Worm (Caenorhabditis elegans): ENCODE measurements around the gene sur-7.

ce11 chrX:16349019-16349418 is 27.4 kb upstream of the sur-7 start:
- TF ChIP-seq elt-3 (tag; optimal IDR thresholded peaks at IDR 0.05), result no peak
- TF ChIP-seq pha-4 (tag; optimal IDR thresholded peaks at IDR 0.05), result no peak
- no peak for TF ChIP-seq ztf-11 (tag; optimal IDR thresholded peaks at IDR 0.05)
- TF ChIP-seq unc-62 (GFP tag; optimal IDR thresholded peaks at IDR 0.05), result peak; percentile 29
- TF ChIP-seq nhr-237 (tag; optimal IDR thresholded peaks at IDR 0.05), result no peak
- no peak for TF ChIP-seq ceh-43 (GFP tag; optimal IDR thresholded peaks at IDR 0.05)
- no peak for TF ChIP-seq nhr-76 (tag; optimal IDR thresholded peaks at IDR 0.05)
- no peak for TF ChIP-seq cnd-1 (tag; optimal IDR thresholded peaks at IDR 0.05)
- no peak for TF ChIP-seq mep-1 (tag; optimal IDR thresholded peaks at IDR 0.05)
- no peak for TF ChIP-seq snpc-4 (tag; optimal IDR thresholded peaks at IDR 0.05)
- no peak for TF ChIP-seq ces-1 (GFP tag; optimal IDR thresholded peaks at IDR 0.05)
- TF ChIP-seq lin-13 (tag; optimal IDR thresholded peaks at IDR 0.05), result no peak
- TF ChIP-seq flh-1 (GFP tag; optimal IDR thresholded peaks at IDR 0.05), result no peak
- no peak for TF ChIP-seq lsy-2 (tag; optimal IDR thresholded peaks at IDR 0.05)
